Worm (Caenorhabditis elegans): ENCODE results near the gene cysl-2.

DNA sequence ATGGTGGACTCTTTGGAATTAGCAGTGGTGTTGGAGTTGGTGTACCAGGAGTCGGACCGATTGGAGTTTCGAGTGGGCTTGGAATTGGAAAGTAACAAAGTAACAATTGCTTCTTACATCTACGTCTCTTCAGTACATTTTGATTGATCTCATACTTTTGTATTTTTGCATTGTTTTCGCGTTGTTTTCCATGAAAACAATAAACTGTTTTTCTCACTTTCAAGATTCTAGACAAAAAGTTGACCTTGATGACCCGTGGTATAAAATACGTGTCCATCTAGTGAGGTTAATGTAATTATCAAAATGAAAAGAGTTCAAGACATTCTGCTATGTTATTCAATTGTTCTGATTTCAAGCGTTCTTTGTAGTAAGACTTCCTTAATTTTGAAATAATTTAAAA lies 7.2 kb upstream of the cysl-2 start, which contains the start of gene K10H10.5:
- no peak for TF ChIP-seq nhr-77 (tag; optimal IDR thresholded peaks at IDR 0.05)
- TF ChIP-seq lin-13 (GFP tag; optimal IDR thresholded peaks at IDR 0.05): no peak
- TF ChIP-seq mbf-1 (tag; optimal IDR thresholded peaks at IDR 0.05): no peak
- TF ChIP-seq Y55F3AM.14 (GFP tag; optimal IDR thresholded peaks at IDR 0.05): no peak
- TF ChIP-seq nhr-11 (tag; optimal IDR thresholded peaks at IDR 0.05): no peak
- TF ChIP-seq unc-62 (GFP tag; optimal IDR thresholded peaks at IDR 0.05): no peak
- TF ChIP-seq lsy-2 (tag; optimal IDR thresholded peaks at IDR 0.05): no peak
- TF ChIP-seq aly-2 (tag; optimal IDR thresholded peaks at IDR 0.05): no peak

Data from whole organism, L2 larva.